Worm (Caenorhabditis elegans) whole organism, L4 larva: ENCODE measurements around the gene K11H3.5.

Source experiments
- ceh-62 ChIP-seq: sonication (generic microtip); optimal IDR thresholded peaks from 2 replicates; lab custom pipeline; 2017; ENCODE audit warnings: missing biosample characterization, missing genetic modification characterization
- jun-1 ChIP-seq: fragments of 150-350 bp; optimal IDR thresholded peaks from 2 replicates; lab custom pipeline; 2014; ENCODE audit warnings: missing biosample characterization, missing genetic modification reagents, missing genetic modification characterization
- pha-4 ChIP-seq, 2 experiments: fragments of 150-350 bp in 1 of 2; fragments of 200-800 bp in 1 of 2; sonication (Bioruptor generic) in 1 of 2; IDR thresholded peaks in 1 of 2; optimal IDR thresholded peaks in 1 of 2; 2 replicates each; pipeline versions ENCODE4 v1.3.6 to Lab custom; 2014 to 2022; ENCODE audit warnings: missing genetic modification characterization in 2 of 2, missing genetic modification reagents in 2 of 2, missing biosample characterization in 1 of 2, missing compliant biosample characterization in 1 of 2
- snpc-4 ChIP-seq: fragments of 150-350 bp; optimal IDR thresholded peaks from 2 replicates; lab custom pipeline; 2014; ENCODE audit warnings: missing biosample characterization, missing genetic modification characterization
- unc-62 ChIP-seq, 3 experiments: fragments of 150-350 bp in 1 of 3; sonication (generic microtip); optimal IDR thresholded peaks in 2 of 3; peaks in 1 of 3; 1 replicate in 1 of 3; 2 replicates in 2 of 3; lab custom pipeline; 2014 to 2017; ENCODE audit warnings: missing biosample characterization in 3 of 3, missing genetic modification characterization in 3 of 3, missing genetic modification reagents in 3 of 3, missing genotype in 1 of 3

- TF ChIP-seq pha-4 (GFP tag; IDR thresholded peaks at IDR 0.05; lab: Robert Waterston, UW) (no peak), pha-4 (tag; optimal IDR thresholded peaks at IDR 0.05; lab: Kevin White, UChicago) (no peak), unc-62 (GFP tag; optimal IDR thresholded peaks at IDR 0.05 in 1 of 2; lab: Kevin White, UChicago) (no peak), unc-62 (tag; optimal IDR thresholded peaks at IDR 0.05; lab: Kevin White, UChicago) (no peak), jun-1 (tag; lab: Kevin White, UChicago) (no peak), ceh-62 (tag; lab: Kevin White, UChicago) (no peak), snpc-4 (no peak)
Observed at ce11 chrIII:9843715-9844114, at the start of gene K11H3.5.
